Worm (Caenorhabditis elegans) whole organism, young adult: ENCODE results near the gene C06B3.7.

Experiments
- K12H6.12 ChIP-seq: fragments of 200-800 bp; sonication (Bioruptor generic); optimal IDR thresholded peaks from 2 replicates; lab custom pipeline; 2018; ENCODE audit warnings: mild to moderate bottlenecking, missing genetic modification characterization, missing compliant biosample characterization
- atf-7 ChIP-seq: sonication (generic microtip); optimal IDR thresholded peaks from 2 replicates; lab custom pipeline; 2017; ENCODE audit warnings: mild to moderate bottlenecking, missing genetic modification characterization, missing compliant biosample characterization
- ceh-100 ChIP-seq: fragments of 200-800 bp; sonication (Bioruptor generic); IDR thresholded peaks from 2 replicates; pipeline ENCODE4 v1.3.6; 2022; ENCODE audit warnings: missing genetic modification reagents, missing genetic modification characterization, missing compliant biosample characterization
- ceh-27 ChIP-seq: fragments of 200-800 bp; sonication (Bioruptor generic); optimal IDR thresholded peaks from 2 replicates; lab custom pipeline; 2018; ENCODE audit warnings: mild to moderate bottlenecking, missing genetic modification characterization, moderate library complexity, missing compliant biosample characterization
- egrh-3 ChIP-seq: fragments of 200-800 bp; sonication (Bioruptor generic); IDR thresholded peaks from 2 replicates; pipeline ENCODE4 v1.3.6; 2022; ENCODE audit warnings: missing genetic modification reagents, missing genetic modification characterization, missing compliant biosample characterization
- hmg-1.2 ChIP-seq: fragments of 200-800 bp; sonication (Bioruptor generic); IDR thresholded peaks from 2 replicates; pipeline ENCODE4 v1.3.6; 2022; ENCODE audit warnings: missing genetic modification reagents, missing genetic modification characterization, missing compliant biosample characterization
- hsf-1 ChIP-seq: fragments of 200-800 bp; sonication (Bioruptor generic); IDR thresholded peaks from 2 replicates; pipeline ENCODE4 v1.3.6; 2022; ENCODE audit warnings: missing genetic modification reagents, missing genetic modification characterization, missing compliant biosample characterization
- lin-40 ChIP-seq: sonication (generic microtip); optimal IDR thresholded peaks from 2 replicates; lab custom pipeline; 2016; ENCODE audit warnings: missing genetic modification characterization, mild to moderate bottlenecking, missing compliant biosample characterization, missing genotype, missing genetic modification reagents
- madf-8 ChIP-seq: fragments of 200-800 bp; sonication (Bioruptor generic); conservative IDR thresholded peaks from 2 replicates; pipeline ENCODE4 v1.3.6; 2022; ENCODE audit warnings: missing genetic modification reagents, missing genetic modification characterization, missing compliant biosample characterization
- mes-4 ChIP-seq: sonication (generic microtip); optimal IDR thresholded peaks from 2 replicates; lab custom pipeline; 2016; ENCODE audit warnings: missing genotype, missing genetic modification characterization, missing compliant biosample characterization
- nhr-80 ChIP-seq: sonication (generic microtip); optimal IDR thresholded peaks from 2 replicates; lab custom pipeline; 2016; ENCODE audit warnings: missing genetic modification characterization, missing compliant biosample characterization
- rpc-1 ChIP-seq, 2 experiments: fragments of 150-350 bp in 1 of 2; sonication (generic microtip) in 1 of 2; optimal IDR thresholded peaks; 2 replicates each; lab custom pipeline; 2014 to 2018; ENCODE audit warnings: missing biosample characterization in 1 of 2, missing genetic modification characterization in 1 of 2, missing genetic modification reagents in 1 of 2, missing genotype in 1 of 2
- snpc-4 ChIP-seq, 5 experiments: fragments of 150-350 bp in 1 of 5; sonication (generic microtip) in 4 of 5; optimal IDR thresholded peaks; 2 replicates each; lab custom pipeline; 2014 to 2018; ENCODE audit warnings: missing genetic modification characterization in 5 of 5, missing biosample characterization in 3 of 5, antibody characterized with exemption in 2 of 5, mild to moderate bottlenecking in 2 of 5, missing compliant biosample characterization in 2 of 5, missing genotype in 2 of 5, moderate library complexity in 2 of 5, missing genetic modification reagents in 1 of 5

DNA sequence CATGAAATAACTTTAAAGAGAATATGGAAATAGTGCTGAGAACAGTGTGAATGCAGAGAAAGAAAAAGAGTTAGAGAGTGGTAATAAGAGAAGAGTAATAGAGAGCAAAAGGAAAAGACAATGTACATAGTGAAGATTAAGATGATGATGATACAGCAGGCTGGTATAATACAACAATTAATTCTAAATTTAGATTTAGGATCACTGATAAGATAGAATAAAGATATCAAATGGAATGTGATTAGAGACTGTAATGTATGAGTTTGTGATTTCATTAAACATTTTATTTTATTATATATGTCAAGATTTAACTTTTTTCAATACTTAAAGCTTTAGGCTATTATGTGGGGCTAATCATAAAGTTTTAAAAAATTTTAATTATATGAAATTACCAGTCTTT lies 43.7 kb downstream of the C06B3.7 start, which contains the start of gene R10D12.8:
- no peak for TF ChIP-seq snpc-4 (GFP tag; optimal IDR thresholded peaks at IDR 0.05; lab: Kevin White, UChicago)
- TF ChIP-seq snpc-4 (tag; optimal IDR thresholded peaks at IDR 0.05; lab: Kevin White, UChicago) = no peak
- no peak for TF ChIP-seq K12H6.12
- TF ChIP-seq atf-7 (tag; lab: Kevin White, UChicago) = no peak
- TF ChIP-seq egrh-3 = no peak
- TF ChIP-seq ceh-27 (GFP tag; lab: Kevin White, UChicago) = no peak
- TF ChIP-seq mes-4 = no peak
- TF ChIP-seq ceh-100 (GFP tag; lab: Robert Waterston, UW) = no peak
- no peak for TF ChIP-seq nhr-80
- no peak for TF ChIP-seq hsf-1 (GFP tag; lab: Robert Waterston, UW)
- TF ChIP-seq lin-40 (tag; lab: Kevin White, UChicago) = no peak
- no peak for TF ChIP-seq rpc-1 (optimal IDR thresholded peaks at IDR 0.05; lab: Kevin White, UChicago)
- TF ChIP-seq rpc-1 (tag; optimal IDR thresholded peaks at IDR 0.05; lab: Kevin White, UChicago) = no peak
- no peak for TF ChIP-seq madf-8 (GFP tag; lab: Robert Waterston, UW)
- no peak; the same call in 1 of the 2 replicates for TF ChIP-seq hmg-1.2 (GFP tag; lab: Robert Waterston, UW)
